Fruit fly (Drosophila melanogaster): ENCODE data around the gene CG15365.

- TF ChIP-seq psq (optimal IDR thresholded peaks at IDR 0.05) (no peak), Sin3A (optimal IDR thresholded peaks at IDR 0.05) (no peak), h (optimal IDR thresholded peaks at IDR 0.05) (no peak)
Observed at dm6 chrX:9029900-9030373, 37.8 kb downstream of the CG15365 start, which contains the start of gene Nost.

All from Kc167 (cell line).